Fruit fly (Drosophila melanogaster): ENCODE data around the gene nab.

DNA sequence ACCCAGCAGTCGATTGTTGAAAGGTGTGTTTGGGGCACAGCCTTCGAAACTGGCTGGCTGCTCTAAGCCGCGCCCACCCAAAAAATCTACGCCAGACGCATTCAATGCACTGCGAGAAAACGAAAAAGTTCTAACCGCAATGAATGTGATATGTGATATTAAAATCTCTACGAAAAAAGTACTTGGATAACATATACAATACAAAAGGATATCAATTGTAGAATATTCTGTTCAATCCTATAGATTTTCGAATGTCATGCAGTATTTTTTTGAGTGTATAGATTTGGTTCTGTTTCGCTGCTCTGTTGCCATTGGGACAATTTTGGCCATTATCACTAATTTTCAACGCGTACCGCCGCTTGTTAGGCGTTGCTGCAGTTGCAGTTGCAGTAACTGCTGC, 49.0 kb upstream of the nab start:
- no peak for TF ChIP-seq psq (optimal IDR thresholded peaks at IDR 0.05)
- TF ChIP-seq h (optimal IDR thresholded peaks at IDR 0.05), result no peak
- no peak for TF ChIP-seq Sin3A (optimal IDR thresholded peaks at IDR 0.05)
- TF ChIP-seq insv (optimal IDR thresholded peaks at IDR 0.05), result no peak
- no peak for TF ChIP-seq Myc (optimal IDR thresholded peaks at IDR 0.05)

Data from Kc167 (cell line).